Worm (Caenorhabditis elegans) whole organism, L3 larva: ENCODE results near the gene tsfm-1.

ENCODE experiments used
- ceh-28 ChIP-seq: fragments of 150-350 bp; optimal IDR thresholded peaks from 2 replicates; lab custom pipeline; 2014; ENCODE audit warnings: missing biosample characterization, missing genetic modification reagents, missing genetic modification characterization
- elt-3 ChIP-seq, 3 experiments: fragments of 150-350 bp in 1 of 3; sonication (generic microtip) in 2 of 3; optimal IDR thresholded peaks; 2 replicates in 2 of 3; 4 replicates in 1 of 3; lab custom pipeline; 2014 to 2017; ENCODE audit warnings: missing biosample characterization in 3 of 3, missing genetic modification characterization in 3 of 3
- fkh-10 ChIP-seq: sonication (generic microtip); optimal IDR thresholded peaks from 2 replicates; lab custom pipeline; 2017; ENCODE audit warnings: missing biosample characterization, missing genetic modification reagents, missing genetic modification characterization
- lin-15B ChIP-seq: fragments of 150-350 bp; optimal IDR thresholded peaks from 2 replicates; lab custom pipeline; 2014; ENCODE audit warnings: missing biosample characterization, missing genetic modification characterization
- nhr-76 ChIP-seq: fragments of 150-350 bp; sonication (generic microtip); optimal IDR thresholded peaks from 5 replicates; lab custom pipeline; 2014; ENCODE audit warnings: missing biosample characterization, missing genetic modification characterization
- skn-1 ChIP-seq: fragments of 150-350 bp; optimal IDR thresholded peaks from 2 replicates; lab custom pipeline; 2014; ENCODE audit warnings: missing biosample characterization, missing genetic modification characterization
- unc-39 ChIP-seq: sonication (generic microtip); optimal IDR thresholded peaks from 4 replicates; lab custom pipeline; 2017; ENCODE audit warnings: missing biosample characterization, missing genetic modification characterization

- TF ChIP-seq unc-39 (tag; lab: Kevin White, UChicago), result no peak
- TF ChIP-seq elt-3 (tag; optimal IDR thresholded peaks at IDR 0.05; lab: Kevin White, UChicago), result no peak
- TF ChIP-seq skn-1, result no peak
- TF ChIP-seq nhr-76 (tag; lab: Kevin White, UChicago), result no peak
- TF ChIP-seq lin-15B (tag; lab: Kevin White, UChicago), result no peak
- TF ChIP-seq fkh-10, result no peak
- no peak for TF ChIP-seq ceh-28 (tag; lab: Kevin White, UChicago)
Measured at ce11 chrV:12307011-12307540, 35.7 kb upstream of the tsfm-1 start, which contains the start of gene srg-45.
